Fruit fly (Drosophila melanogaster) whole organism, embryonic: ENCODE measurements around the gene CG5087.

Experiments used
- Adf1 ChIP-seq: fragments of 200-800 bp; sonication (Bioruptor generic); IDR thresholded peaks from 2 replicates; pipeline ENCODE4 v1.3.6; 2022; ENCODE audit warnings: missing biosample characterization, missing genetic modification characterization
- BEAF-32 ChIP-seq: fragments of 200-800 bp; sonication (Bioruptor generic); optimal IDR thresholded peaks from 3 replicates; lab custom pipeline; 2017; ENCODE audit warnings: missing biosample characterization, missing genetic modification characterization, mild to moderate bottlenecking, moderate library complexity, missing genetic modification reagents
- Blimp-1 ChIP-seq: fragments of 200-800 bp; sonication (Bioruptor generic); optimal IDR thresholded peaks from 3 replicates; lab custom pipeline; 2018; ENCODE audit warnings: missing biosample characterization, missing genetic modification characterization, mild to moderate bottlenecking, moderate library complexity, missing genetic modification reagents
- CG10543 ChIP-seq: fragments of 200-800 bp; sonication (Bioruptor generic); optimal IDR thresholded peaks from 3 replicates; lab custom pipeline; 2017; ENCODE audit warnings: missing biosample characterization, mild to moderate bottlenecking, missing genetic modification characterization, moderate library complexity
- CG11093 ChIP-seq: fragments of 200-800 bp; sonication (Bioruptor generic); IDR thresholded peaks from 3 replicates; pipeline ENCODE4 v1.3.6; 2022; ENCODE audit warnings: missing biosample characterization, missing genetic modification characterization
- CG12071 ChIP-seq: fragments of 200-800 bp; sonication (Bioruptor generic); optimal IDR thresholded peaks from 3 replicates; lab custom pipeline; 2018; ENCODE audit warnings: missing biosample characterization, mild to moderate bottlenecking, missing genetic modification characterization
- CG12299 ChIP-seq: fragments of 200-800 bp; sonication (Bioruptor generic); optimal IDR thresholded peaks from 2 replicates; lab custom pipeline; 2018; ENCODE audit warnings: missing biosample characterization, mild to moderate bottlenecking, missing genetic modification characterization
- CG15479 ChIP-seq: fragments of 200-800 bp; sonication (Bioruptor generic); optimal IDR thresholded peaks from 3 replicates; lab custom pipeline; 2019; ENCODE audit warnings: missing biosample characterization, mild to moderate bottlenecking, missing genetic modification characterization, moderate library complexity
- CG2116 ChIP-seq: fragments of 200-800 bp; sonication (Bioruptor generic); optimal IDR thresholded peaks from 3 replicates; lab custom pipeline; 2018; ENCODE audit warnings: missing biosample characterization, mild to moderate bottlenecking, missing genetic modification characterization
- CG3281 ChIP-seq: fragments of 200-800 bp; sonication (Bioruptor generic); optimal IDR thresholded peaks from 3 replicates; lab custom pipeline; 2017; ENCODE audit warnings: missing biosample characterization, mild to moderate bottlenecking, missing genetic modification characterization
- CG34224 ChIP-seq: fragments of 200-800 bp; sonication (Bioruptor generic); IDR thresholded peaks from 3 replicates; pipeline ENCODE4 v1.3.6; 2022; ENCODE audit warnings: missing biosample characterization, missing genetic modification characterization; ENCODE audit not compliant: partially characterized antibody
- CG4360 ChIP-seq: fragments of 200-800 bp; sonication (Bioruptor generic); IDR thresholded peaks from 2 replicates; pipeline ENCODE4 v1.3.6; 2022; ENCODE audit warnings: missing biosample characterization, missing genetic modification characterization
- CG5180 ChIP-seq: fragments of 200-800 bp; sonication (Bioruptor generic); optimal IDR thresholded peaks from 3 replicates; lab custom pipeline; 2017; ENCODE audit warnings: missing biosample characterization, missing genetic modification characterization, mild to moderate bottlenecking, moderate library complexity, missing genetic modification reagents
- CG6765 ChIP-seq: fragments of 200-800 bp; sonication (Bioruptor generic); optimal IDR thresholded peaks from 3 replicates; lab custom pipeline; 2017; ENCODE audit warnings: missing biosample characterization, mild to moderate bottlenecking, missing genetic modification characterization
- CG7786 ChIP-seq: fragments of 200-800 bp; sonication (Bioruptor generic); optimal IDR thresholded peaks from 2 replicates; lab custom pipeline; 2016; ENCODE audit warnings: missing biosample characterization, missing genetic modification characterization
- CG8478 ChIP-seq: fragments of >200 bp; optimal IDR thresholded peaks from 2 replicates; lab custom pipeline; 2018
- CG8765 ChIP-seq: fragments of 200-800 bp; sonication (Bioruptor generic); IDR thresholded peaks from 2 replicates; pipeline ENCODE4 v1.3.6; 2022; ENCODE audit warnings: missing biosample characterization, missing genetic modification characterization
- CG9609 ChIP-seq: fragments of 200-800 bp; sonication (Bioruptor generic); optimal IDR thresholded peaks from 3 replicates; lab custom pipeline; 2016; ENCODE audit warnings: missing biosample characterization, missing genetic modification characterization
- Hey ChIP-seq: fragments of 200-800 bp; sonication (Bioruptor generic); optimal IDR thresholded peaks from 3 replicates; lab custom pipeline; 2018; ENCODE audit warnings: missing biosample characterization, mild to moderate bottlenecking, missing genetic modification characterization
- HmgD ChIP-seq: fragments of 200-800 bp; sonication (Bioruptor generic); optimal IDR thresholded peaks from 3 replicates; lab custom pipeline; 2016; ENCODE audit warnings: missing biosample characterization, missing genetic modification characterization
- Nf-YC ChIP-seq: fragments of 200-800 bp; optimal IDR thresholded peaks from 3 replicates; lab custom pipeline; 2019; ENCODE audit warnings: missing biosample characterization, mild to moderate bottlenecking, missing genetic modification characterization, moderate library complexity
- Scr ChIP-seq: fragments of 200-800 bp; sonication (Bioruptor generic); IDR thresholded peaks from 2 replicates; pipeline ENCODE4 v1.3.6; 2022; ENCODE audit warnings: missing biosample characterization, missing genetic modification characterization; ENCODE audit not compliant: partially characterized antibody
- Sry-δ ChIP-seq: fragments of 200-800 bp; sonication (Bioruptor generic); optimal IDR thresholded peaks from 2 replicates; lab custom pipeline; 2016; ENCODE audit warnings: missing biosample characterization, missing genetic modification characterization
- Stat92E ChIP-seq, 3 experiments: fragments of >200 bp in 2 of 3; fragments of 200-800 bp in 1 of 3; sonication (Bioruptor generic) in 1 of 3; optimal IDR thresholded peaks; 2 replicates each; lab custom pipeline; 2017 to 2019; ENCODE audit warnings: missing biosample characterization in 3 of 3, missing genetic modification characterization in 3 of 3, mild to moderate bottlenecking in 1 of 3, moderate library complexity in 1 of 3
- abd-A ChIP-seq: fragments of 200-800 bp; sonication (Bioruptor generic); optimal IDR thresholded peaks from 3 replicates; lab custom pipeline; 2019; ENCODE audit warnings: missing biosample characterization, mild to moderate bottlenecking, missing genetic modification characterization, moderate library complexity
- amos ChIP-seq: fragments of 200-800 bp; sonication (Bioruptor generic); IDR thresholded peaks from 2 replicates; pipeline ENCODE4 v1.3.6; 2022; ENCODE audit warnings: missing biosample characterization, missing genetic modification characterization; ENCODE audit not compliant: partially characterized antibody
- bbx ChIP-seq: fragments of 200-800 bp; sonication (Bioruptor generic); IDR thresholded peaks from 2 replicates; pipeline ENCODE4 v1.3.6; 2022; ENCODE audit warnings: missing biosample characterization, missing genetic modification characterization; ENCODE audit not compliant: partially characterized antibody
- bcd ChIP-seq: fragments of 200-800 bp; sonication (Bioruptor generic); optimal IDR thresholded peaks from 2 replicates; lab custom pipeline; 2017; ENCODE audit warnings: missing biosample characterization, mild to moderate bottlenecking, missing genetic modification characterization
- btn ChIP-seq: fragments of 200-800 bp; sonication (Bioruptor generic); optimal IDR thresholded peaks from 2 replicates; lab custom pipeline; 2016; ENCODE audit warnings: missing biosample characterization, missing genetic modification characterization
- cg ChIP-seq: fragments of 200-800 bp; sonication (Bioruptor generic); optimal IDR thresholded peaks from 3 replicates; lab custom pipeline; 2019; ENCODE audit warnings: missing biosample characterization, mild to moderate bottlenecking, missing genetic modification characterization, moderate library complexity
- gce ChIP-seq: fragments of 200-800 bp; sonication (Bioruptor generic); IDR thresholded peaks from 3 replicates; pipeline ENCODE4 v1.3.6; 2022; ENCODE audit warnings: missing biosample characterization, missing genetic modification characterization
- grau ChIP-seq: fragments of 200-800 bp; optimal IDR thresholded peaks from 3 replicates; lab custom pipeline; 2019; ENCODE audit warnings: missing biosample characterization, mild to moderate bottlenecking, missing genetic modification characterization, moderate library complexity
- kay ChIP-seq: fragments of 200-800 bp; sonication (Bioruptor generic); optimal IDR thresholded peaks from 2 replicates; lab custom pipeline; 2016; ENCODE audit warnings: missing biosample characterization, missing genetic modification characterization
- kni ChIP-seq: fragments of 200-800 bp; sonication (Bioruptor generic); optimal IDR thresholded peaks from 3 replicates; lab custom pipeline; 2017; ENCODE audit warnings: mild to moderate bottlenecking, missing biosample characterization, missing genetic modification reagents, missing genetic modification characterization
- phol ChIP-seq: fragments of 200-800 bp; sonication (Bioruptor generic); optimal IDR thresholded peaks from 3 replicates; lab custom pipeline; 2018; ENCODE audit warnings: missing biosample characterization, mild to moderate bottlenecking, missing genetic modification characterization, moderate library complexity
- schlank ChIP-seq: fragments of 200-800 bp; sonication (Bioruptor generic); optimal IDR thresholded peaks from 2 replicates; lab custom pipeline; 2018; ENCODE audit warnings: missing biosample characterization, mild to moderate bottlenecking, missing genetic modification characterization
- scrt ChIP-seq: fragments of 200-800 bp; sonication (Bioruptor generic); optimal IDR thresholded peaks from 2 replicates; lab custom pipeline; 2018; ENCODE audit warnings: missing biosample characterization, mild to moderate bottlenecking, missing genetic modification characterization, moderate library complexity
- sr ChIP-seq: fragments of 200-800 bp; sonication (Bioruptor generic); IDR thresholded peaks from 3 replicates; pipeline ENCODE4 v1.3.6; 2022; ENCODE audit warnings: missing biosample characterization, missing genetic modification characterization
- tll ChIP-seq, 2 experiments: fragments of 200-800 bp in 1 of 2; fragments of >200 bp in 1 of 2; sonication (Bioruptor generic) in 1 of 2; optimal IDR thresholded peaks; 2 replicates each; lab custom pipeline; 2017 to 2019; ENCODE audit warnings: missing biosample characterization in 2 of 2, missing genetic modification characterization in 2 of 2, mild to moderate bottlenecking in 1 of 2, moderate library complexity in 1 of 2
- tna ChIP-seq: fragments of 200-800 bp; sonication (Bioruptor generic); IDR thresholded peaks from 2 replicates; pipeline ENCODE4 v1.3.6; 2022; ENCODE audit warnings: missing biosample characterization, missing genetic modification characterization; ENCODE audit not compliant: partially characterized antibody
- twi ChIP-seq: fragments of 200-800 bp; optimal IDR thresholded peaks from 2 replicates; lab custom pipeline; 2019; ENCODE audit warnings: missing biosample characterization, mild to moderate bottlenecking, missing genetic modification characterization, moderate library complexity
- zen ChIP-seq: fragments of 200-800 bp; sonication (Bioruptor generic); optimal IDR thresholded peaks from 3 replicates; lab custom pipeline; 2018; ENCODE audit warnings: missing biosample characterization, mild to moderate bottlenecking, missing genetic modification characterization, moderate library complexity

CG5087 gene

DNA sequence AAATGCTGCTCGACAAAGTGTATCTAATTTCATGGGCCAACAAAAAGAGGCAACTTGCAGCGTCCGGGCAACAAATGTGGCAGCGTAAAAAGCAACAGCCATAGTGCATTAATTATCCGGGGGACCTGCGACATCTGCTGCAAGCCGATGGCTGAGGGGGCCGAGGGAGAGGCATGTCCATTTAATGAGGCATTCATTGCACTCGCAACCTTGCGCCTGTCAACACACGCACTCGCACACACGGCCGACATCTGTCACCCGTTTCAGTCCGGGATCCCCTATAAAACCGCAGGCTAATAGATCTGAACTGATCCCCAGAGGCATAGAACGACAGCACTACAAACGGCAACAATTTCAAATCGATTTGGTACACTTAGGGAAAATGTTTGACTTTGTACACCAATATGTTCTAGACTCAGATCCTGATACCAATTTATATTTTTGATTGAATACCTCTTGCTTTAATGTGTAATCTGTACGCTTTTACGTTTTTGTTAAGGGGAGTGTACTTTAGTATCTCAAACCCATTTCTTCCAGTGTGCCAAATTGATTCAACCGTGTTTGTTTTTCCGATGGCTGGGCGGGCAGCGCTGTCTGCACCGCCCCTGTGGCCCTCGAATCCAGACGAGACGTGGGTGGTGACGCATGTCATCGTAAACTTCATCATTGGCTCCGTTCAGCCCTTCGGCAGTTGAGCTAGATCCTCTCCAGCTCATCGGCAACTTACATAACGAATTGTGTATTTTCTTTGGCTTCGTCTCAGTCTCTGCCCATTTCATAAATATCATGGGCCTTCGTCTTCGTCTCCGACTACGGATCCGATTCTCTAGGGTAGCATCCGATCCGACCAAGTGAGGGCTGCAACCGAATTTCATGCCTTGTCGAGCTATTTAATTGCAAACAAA lies 13.8 kb downstream of the CG5087 start (continued):
- peak; percentile 70 for TF ChIP-seq CG7786 (GFP tag; lab: Kevin White, UChicago)
- peak; percentile 17 for TF ChIP-seq CG12071
- TF ChIP-seq grau (tag; lab: Kevin White, UChicago): peak; percentile 68
- peak; percentile 72 for TF ChIP-seq btn (GFP tag; lab: Kevin White, UChicago)
- TF ChIP-seq CG12299 (tag; lab: Kevin White, UChicago): no peak
- TF ChIP-seq CG2116 (GFP tag; lab: Kevin White, UChicago): peak; percentile 23
- no peak for TF ChIP-seq Hey

DNA sequence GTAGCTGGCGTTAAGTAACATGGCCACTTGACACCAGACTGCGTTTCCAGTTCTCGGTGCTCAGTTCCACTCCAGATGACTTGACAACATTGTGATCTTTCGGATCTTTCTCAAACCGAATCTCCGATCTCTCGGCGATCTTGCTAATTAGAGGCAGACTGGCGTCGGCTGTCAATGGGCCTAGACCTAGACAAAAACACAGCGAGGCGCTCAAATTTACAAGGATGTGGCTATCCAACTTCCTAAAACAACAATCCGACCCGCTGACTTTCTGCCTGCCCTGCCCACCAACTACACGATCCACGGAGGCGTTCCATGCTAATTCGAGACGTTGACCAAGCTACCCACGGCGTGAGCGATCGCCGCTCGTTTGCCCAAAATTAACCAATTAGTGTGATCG lies 15.8 kb downstream of the CG5087 start:
- peak; percentile 93 for TF ChIP-seq zen (tag; lab: Kevin White, UChicago)
- peak; percentile 16 for TF ChIP-seq twi (tag; lab: Kevin White, UChicago)
- no peak for TF ChIP-seq BEAF-32 (GFP tag; lab: Kevin White, UChicago)
- TF ChIP-seq Blimp-1 (GFP tag; lab: Kevin White, UChicago): no peak
- no peak for TF ChIP-seq Sry-δ
- TF ChIP-seq CG10543 (GFP tag; lab: Kevin White, UChicago): no peak
- TF ChIP-seq Adf1 (GFP tag; lab: Robert Waterston, UW): no peak
- no peak for TF ChIP-seq CG4360 (GFP tag; lab: Robert Waterston, UW)
- no peak for TF ChIP-seq tna (GFP tag; lab: Robert Waterston, UW)
- TF ChIP-seq CG8765 (GFP tag; lab: Robert Waterston, UW): no peak
- no peak for TF ChIP-seq CG9609 (GFP tag; lab: Kevin White, UChicago)

DNA sequence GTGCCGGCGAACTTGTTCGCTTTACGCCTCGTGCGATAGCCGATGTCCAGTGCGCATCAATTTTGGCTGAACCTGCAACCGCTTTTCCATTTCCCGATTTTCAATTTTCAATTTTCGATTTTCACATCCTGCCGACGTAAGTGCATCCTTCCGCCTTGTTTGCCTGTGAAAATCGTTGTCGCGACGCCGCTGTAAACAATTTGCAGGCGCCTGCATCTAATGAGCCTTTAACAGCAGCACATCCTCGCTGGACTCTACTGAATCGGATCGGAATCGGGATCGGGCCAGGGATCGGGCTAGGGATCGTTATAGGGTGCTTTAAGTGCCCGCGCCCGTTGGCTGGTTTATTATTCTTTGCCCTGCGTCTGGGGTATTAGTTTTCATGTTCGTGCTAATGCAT lies 19.4 kb downstream of the CG5087 start:
- TF ChIP-seq zen (tag; lab: Kevin White, UChicago) (peak; percentile 96), CG15479 (GFP tag; lab: Kevin White, UChicago) (peak; percentile 43), CG3281 (no peak), tll (GFP tag; optimal IDR thresholded peaks at IDR 0.05; lab: Kevin White, UChicago) (peak in 1 of 2 experiments; percentile 15)
- TF ChIP-seq, all 482 proteins: peak for 3

DNA sequence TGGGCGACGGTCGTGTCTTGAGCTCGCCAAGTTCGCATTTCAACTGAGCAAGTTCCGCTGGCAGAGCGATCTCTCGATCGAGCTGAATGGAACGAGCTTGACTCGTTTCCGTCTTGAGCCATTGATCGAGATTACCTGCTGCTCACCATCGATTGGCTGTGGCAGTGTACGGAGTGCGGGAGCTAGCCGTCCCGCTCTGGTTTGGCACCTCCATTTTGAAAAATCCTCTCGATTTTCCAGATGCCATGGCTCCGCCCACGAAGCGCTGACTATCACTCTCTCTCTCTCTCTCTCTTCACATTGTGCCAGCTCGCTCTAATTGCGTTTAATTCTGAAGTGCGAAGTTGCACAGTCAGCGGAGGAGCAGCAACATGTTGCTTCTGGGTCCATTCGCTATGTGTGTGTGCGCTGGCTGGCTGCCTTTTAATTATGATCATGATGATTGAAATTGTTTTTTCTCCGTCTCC lies 21.2 kb downstream of the CG5087 start, which contains the start of gene Doc2:
TSS of gene Doc2 (minus strand) at position 51 of the 467 bp plus-strand sequence.
- TF ChIP-seq CG11093 (GFP tag; lab: Robert Waterston, UW) (no peak), CG6765 (no peak), bbx (GFP tag; lab: Robert Waterston, UW) (peak; percentile 44), CG5180 (peak; percentile 62), phol (tag; lab: Kevin White, UChicago) (peak; percentile 58), cg (GFP tag; lab: Kevin White, UChicago) (peak; percentile 44), tll (GFP tag; optimal IDR thresholded peaks at IDR 0.05; lab: Kevin White, UChicago) (peak in 1 of 2 experiments; percentile 38), sr (peak; percentile 76), Nf-YC (tag; lab: Kevin White, UChicago) (peak; percentile 99), Stat92E (GFP tag; optimal IDR thresholded peaks at IDR 0.05; lab: Kevin White, UChicago) (peak in 1 of 3 experiments; percentile 53), CG34224 (GFP tag; lab: Robert Waterston, UW) (peak; percentile 12; the same call in 1 of the 3 replicates), kay (GFP tag; lab: Kevin White, UChicago) (no peak), schlank (tag; lab: Kevin White, UChicago) (no peak), CG8478 (lab: Kevin White, UChicago) (peak; percentile 80), bcd (GFP tag; lab: Kevin White, UChicago) (no peak), amos (GFP tag; lab: Robert Waterston, UW) (no peak; the same call in 1 of the 2 replicates), gce (GFP tag; lab: Robert Waterston, UW) (0 out of 3 replicates have a peak, but pooled peaks have one; percentile 18), scrt (GFP tag; lab: Kevin White, UChicago) (no peak), abd-A (tag; lab: Kevin White, UChicago) (no peak), twi (tag; lab: Kevin White, UChicago) (peak; percentile 4), Scr (GFP tag; lab: Robert Waterston, UW) (no peak), kni (GFP tag; lab: Kevin White, UChicago) (peak; percentile 68), HmgD (GFP tag; lab: Kevin White, UChicago) (peak; percentile 37)
